Fruit fly (Drosophila melanogaster) whole organism, prepupa: ENCODE data around the gene Ufsp2.

Experiments used
- Blimp-1 ChIP-seq: fragments of 200-800 bp; sonication (Bioruptor generic); optimal IDR thresholded peaks from 3 replicates; lab custom pipeline; 2017; ENCODE audit warnings: missing biosample characterization, missing genetic modification characterization, mild to moderate bottlenecking, moderate library complexity, missing genetic modification reagents
- CG10669 ChIP-seq: fragments of 200-800 bp; sonication (Bioruptor generic); optimal IDR thresholded peaks from 3 replicates; lab custom pipeline; 2018; ENCODE audit warnings: missing biosample characterization, mild to moderate bottlenecking, missing genetic modification characterization, moderate library complexity
- CG11294 ChIP-seq: fragments of 200-800 bp; sonication (Bioruptor generic); IDR thresholded peaks from 2 replicates; pipeline ENCODE4 v1.3.6; 2022; ENCODE audit warnings: missing biosample characterization, missing genetic modification characterization
- CG15336 ChIP-seq: fragments of 200-800 bp; sonication (Bioruptor generic); IDR thresholded peaks from 2 replicates; pipeline ENCODE4 v1.3.6; 2022; ENCODE audit warnings: missing biosample characterization, missing genetic modification characterization
- CG1621 ChIP-seq: fragments of 200-800 bp; sonication (Bioruptor generic); optimal IDR thresholded peaks from 3 replicates; lab custom pipeline; 2018; ENCODE audit warnings: missing biosample characterization, mild to moderate bottlenecking, missing genetic modification characterization
- CG16779 ChIP-seq: fragments of 200-800 bp; sonication (Bioruptor generic); optimal IDR thresholded peaks from 3 replicates; lab custom pipeline; 2017; ENCODE audit warnings: missing biosample characterization, mild to moderate bottlenecking, missing genetic modification characterization
- CG32006 ChIP-seq: fragments of 200-800 bp; sonication (Bioruptor generic); optimal IDR thresholded peaks from 3 replicates; lab custom pipeline; 2017; ENCODE audit warnings: missing biosample characterization, mild to moderate bottlenecking, missing genetic modification characterization
- CG3919 ChIP-seq: fragments of 200-800 bp; sonication (Bioruptor generic); optimal IDR thresholded peaks from 3 replicates; lab custom pipeline; 2016; ENCODE audit warnings: missing biosample characterization, missing genetic modification characterization
- CG6163 ChIP-seq: fragments of 200-800 bp; sonication (Bioruptor generic); IDR thresholded peaks from 3 replicates; pipeline ENCODE4 v1.3.6; 2022; ENCODE audit warnings: missing biosample characterization, missing genetic modification characterization
- CG6808 ChIP-seq: fragments of 200-800 bp; sonication (Bioruptor generic); optimal IDR thresholded peaks from 3 replicates; lab custom pipeline; 2017; ENCODE audit warnings: missing biosample characterization, missing genetic modification characterization, mild to moderate bottlenecking, moderate library complexity, missing genetic modification reagents
- CG7368 ChIP-seq: fragments of 200-800 bp; sonication (Bioruptor generic); optimal IDR thresholded peaks from 3 replicates; lab custom pipeline; 2016; ENCODE audit warnings: missing biosample characterization, missing genetic modification characterization
- CG8119 ChIP-seq: fragments of 200-800 bp; sonication (Bioruptor generic); IDR thresholded peaks from 3 replicates; pipeline ENCODE4 v1.3.6; 2022; ENCODE audit warnings: missing biosample characterization, missing genetic modification characterization
- CG8319 ChIP-seq: fragments of 200-800 bp; sonication (Bioruptor generic); optimal IDR thresholded peaks from 3 replicates; lab custom pipeline; 2016; ENCODE audit warnings: missing biosample characterization, missing genetic modification characterization
- CG9139 ChIP-seq: fragments of 200-800 bp; sonication (Bioruptor generic); optimal IDR thresholded peaks from 3 replicates; lab custom pipeline; 2017; ENCODE audit warnings: missing biosample characterization, mild to moderate bottlenecking, missing genetic modification characterization
- Eip78C ChIP-seq: fragments of 200-800 bp; sonication (Bioruptor generic); peaks from one replicate; lab custom pipeline; 2016; ENCODE audit warnings: missing biosample characterization, missing genetic modification characterization
- Eip93F ChIP-seq: fragments of 200-800 bp; sonication (Bioruptor generic); optimal IDR thresholded peaks from 2 replicates; lab custom pipeline; 2016; ENCODE audit warnings: missing biosample characterization, mild to moderate bottlenecking, missing genetic modification characterization
- Hr38 ChIP-seq: sonication (Bioruptor generic); optimal IDR thresholded peaks from 2 replicates; lab custom pipeline; 2016; ENCODE audit warnings: missing biosample characterization, missing genetic modification characterization
- Hr39 ChIP-seq: fragments of 200-800 bp; sonication (Bioruptor generic); optimal IDR thresholded peaks from 2 replicates; lab custom pipeline; 2016; ENCODE audit warnings: missing biosample characterization, missing genetic modification characterization
- Hr4 ChIP-seq: fragments of 200-800 bp; sonication (Bioruptor generic); optimal IDR thresholded peaks from 3 replicates; lab custom pipeline; 2016; ENCODE audit warnings: missing biosample characterization, missing genetic modification characterization
- Met ChIP-seq: fragments of 200-800 bp; sonication (Bioruptor generic); optimal IDR thresholded peaks from 3 replicates; lab custom pipeline; 2016; ENCODE audit warnings: missing biosample characterization, missing genetic modification characterization
- Sox14 ChIP-seq: fragments of 200-800 bp; sonication (Bioruptor generic); optimal IDR thresholded peaks from 3 replicates; lab custom pipeline; 2016; ENCODE audit warnings: missing biosample characterization, missing genetic modification characterization
- Sox15 ChIP-seq: fragments of 200-800 bp; sonication (Bioruptor generic); optimal IDR thresholded peaks from 3 replicates; lab custom pipeline; 2016; ENCODE audit warnings: missing biosample characterization, missing genetic modification characterization
- dac ChIP-seq: fragments of 200-800 bp; sonication (Bioruptor generic); optimal IDR thresholded peaks from 2 replicates; lab custom pipeline; 2017; ENCODE audit warnings: missing biosample characterization, mild to moderate bottlenecking, missing genetic modification characterization
- dsx ChIP-seq: fragments of 200-800 bp; optimal IDR thresholded peaks from 3 replicates; lab custom pipeline; 2019; ENCODE audit warnings: missing biosample characterization, mild to moderate bottlenecking, missing genetic modification characterization, moderate library complexity; ENCODE audit not compliant: poor library complexity, severe bottlenecking
- eg ChIP-seq: fragments of 200-800 bp; sonication (Bioruptor generic); IDR thresholded peaks from 3 replicates; pipeline ENCODE4 v1.3.6; 2022; ENCODE audit warnings: missing biosample characterization, missing genetic modification characterization
- fd85E ChIP-seq: fragments of 200-800 bp; sonication (Bioruptor generic); optimal IDR thresholded peaks from 3 replicates; lab custom pipeline; 2016; ENCODE audit warnings: missing biosample characterization, missing genetic modification characterization
- net ChIP-seq: fragments of 200-800 bp; sonication (Bioruptor generic); optimal IDR thresholded peaks from 3 replicates; lab custom pipeline; 2016; ENCODE audit warnings: missing biosample characterization, missing genetic modification characterization
- salr ChIP-seq, 2 experiments: fragments of 200-800 bp; sonication (Bioruptor generic); optimal IDR thresholded peaks; 3 replicates each; lab custom pipeline; 2016 to 2018; ENCODE audit warnings: missing biosample characterization in 2 of 2, missing genetic modification characterization in 2 of 2, mild to moderate bottlenecking in 1 of 2
- ss ChIP-seq, 2 experiments: fragments of 200-800 bp; sonication (Bioruptor generic); optimal IDR thresholded peaks; 2 replicates in 1 of 2; 3 replicates in 1 of 2; lab custom pipeline; 2017 to 2018; ENCODE audit warnings: mild to moderate bottlenecking in 2 of 2, missing biosample characterization in 2 of 2, missing genetic modification characterization in 2 of 2, moderate library complexity in 1 of 2
- svp ChIP-seq: fragments of 200-800 bp; sonication (Bioruptor generic); peaks from one replicate; lab custom pipeline; 2016; ENCODE audit warnings: missing biosample characterization, missing genetic modification characterization
- topi ChIP-seq: fragments of 200-800 bp; sonication (Bioruptor generic); optimal IDR thresholded peaks from 3 replicates; lab custom pipeline; 2016; ENCODE audit warnings: missing biosample characterization, missing genetic modification characterization

Gene Ufsp2

dm6 chr3L:15534274-15535227 is 41.8 kb upstream of the Ufsp2 start (continued):
- TF ChIP-seq eg (GFP tag; lab: Robert Waterston, UW) = peak; percentile 30; the same call in 1 of the 3 replicates
- TF ChIP-seq Sox15 (GFP tag; lab: Kevin White, UChicago) = peak; percentile 76
- TF ChIP-seq CG10669 (GFP tag; lab: Kevin White, UChicago) = peak; percentile 60
- TF ChIP-seq CG7368 = peak; percentile 44
- peak; percentile 95 for TF ChIP-seq Eip78C (GFP tag; lab: Kevin White, UChicago)
- TF ChIP-seq Blimp-1 (GFP tag; lab: Kevin White, UChicago) = peak; percentile 34
- peak; percentile 83 for TF ChIP-seq topi (GFP tag; lab: Kevin White, UChicago)
- TF ChIP-seq Met = peak; percentile 75
- TF ChIP-seq ss (GFP tag; optimal IDR thresholded peaks at IDR 0.05; lab: Kevin White, UChicago) = peak; percentile 57 to 75
- TF ChIP-seq CG8319 (GFP tag; lab: Kevin White, UChicago) = peak; percentile 44
- peak; percentile 81 for TF ChIP-seq Hr39
- TF ChIP-seq net = peak; percentile 79
- peak; percentile 70 for TF ChIP-seq dac (GFP tag; lab: Kevin White, UChicago)
- peak; percentile 28; the same call in 1 of the 2 replicates for TF ChIP-seq CG15336 (GFP tag; lab: Robert Waterston, UW)
- peak; percentile 68 for TF ChIP-seq CG16779 (tag; lab: Kevin White, UChicago)
- TF ChIP-seq Hr38 (GFP tag; lab: Kevin White, UChicago) = no peak
- peak; percentile 67 for TF ChIP-seq CG3919 (GFP tag; lab: Kevin White, UChicago)
- peak; percentile 90 for TF ChIP-seq CG32006 (GFP tag; lab: Kevin White, UChicago)
- TF ChIP-seq CG11294 (GFP tag; lab: Robert Waterston, UW) = peak; percentile 37; the same call in 1 of the 2 replicates
- TF ChIP-seq CG6163 (GFP tag; lab: Robert Waterston, UW) = peak; percentile 8; the same call in 1 of the 3 replicates
- peak; percentile 51 for TF ChIP-seq CG9139 (GFP tag; lab: Kevin White, UChicago)
- TF ChIP-seq Hr4 = peak; percentile 79
- 0 out of 3 replicates have a peak, but pooled peaks have one; percentile 37 for TF ChIP-seq CG8119

- TF ChIP-seq CG15336 (GFP tag; lab: Robert Waterston, UW) = no peak
- TF ChIP-seq CG1621 = peak; percentile 17
- no peak for TF ChIP-seq fd85E
- TF ChIP-seq CG6163 (GFP tag; lab: Robert Waterston, UW) = peak; percentile 18; the same call in 1 of the 3 replicates
- peak; percentile 13; the same call in 2 of the 3 replicates for TF ChIP-seq eg (GFP tag; lab: Robert Waterston, UW)
Observed at dm6 chr3L:15535228-15535598, 41.2 kb upstream of the Ufsp2 start, which contains the start of gene CrebA. CrebA (plus strand) TSS chr3L:15535395.

dm6 chr3L:15535800-15536225 is 40.6 kb upstream of the Ufsp2 start:
- TF ChIP-seq Blimp-1 (GFP tag; lab: Kevin White, UChicago) = peak; percentile 8
- TF ChIP-seq ss (GFP tag; optimal IDR thresholded peaks at IDR 0.05; lab: Kevin White, UChicago) = peak in 1 of 2 experiments; percentile 49
- TF ChIP-seq svp = no peak
- no peak for TF ChIP-seq salr (GFP tag; optimal IDR thresholded peaks at IDR 0.05; lab: Kevin White, UChicago)
- peak; percentile 25 for TF ChIP-seq CG6808 (GFP tag; lab: Kevin White, UChicago)
- peak; percentile 23 for TF ChIP-seq Eip93F
- TF ChIP-seq dsx = peak; percentile 83
- TF ChIP-seq Sox14 (GFP tag; lab: Kevin White, UChicago) = no peak
- TF ChIP-seq CG6163 (GFP tag; lab: Robert Waterston, UW) = peak; percentile 7; the same call in 1 of the 3 replicates
- peak; percentile 3 for TF ChIP-seq CG1621
- TF ChIP-seq CG8119 = 0 out of 3 replicates have a peak, but pooled peaks have one; percentile 18
- TF ChIP-seq Eip78C (GFP tag; lab: Kevin White, UChicago) = peak; percentile 29
- TF ChIP-seq CG16779 (tag; lab: Kevin White, UChicago) = no peak
- 0 out of 3 replicates have a peak, but pooled peaks have one; percentile 8 for TF ChIP-seq eg (GFP tag; lab: Robert Waterston, UW)
- TF ChIP-seq, all 60 proteins: peak for 10

dm6 chr3L:15536550-15536949 is 39.8 kb upstream of the Ufsp2 start:
- TF ChIP-seq Eip93F = no peak
- TF ChIP-seq svp = peak; percentile 71
